Fruit fly (Drosophila melanogaster) Kc167 (cell line): ENCODE results near the gene Hsp60B.

ENCODE experiments used
- insv ChIP-seq: fragments of >200 bp; optimal IDR thresholded peaks from 3 replicates; lab custom pipeline; 2018; ENCODE audit warnings: missing external identifiers
- psq ChIP-seq: fragments of >200 bp; optimal IDR thresholded peaks from 2 replicates; lab custom pipeline; 2017; ENCODE audit warnings: missing external identifiers

dm6 chr2L:696495-696894 lies 31.7 kb upstream of the Hsp60B start:
- TF ChIP-seq insv (lab: Kevin White, UChicago), result no peak
- no peak for TF ChIP-seq psq (lab: Kevin White, UChicago)
